Worm (Caenorhabditis elegans): ENCODE results near the gene Y43F8C.23.

DNA sequence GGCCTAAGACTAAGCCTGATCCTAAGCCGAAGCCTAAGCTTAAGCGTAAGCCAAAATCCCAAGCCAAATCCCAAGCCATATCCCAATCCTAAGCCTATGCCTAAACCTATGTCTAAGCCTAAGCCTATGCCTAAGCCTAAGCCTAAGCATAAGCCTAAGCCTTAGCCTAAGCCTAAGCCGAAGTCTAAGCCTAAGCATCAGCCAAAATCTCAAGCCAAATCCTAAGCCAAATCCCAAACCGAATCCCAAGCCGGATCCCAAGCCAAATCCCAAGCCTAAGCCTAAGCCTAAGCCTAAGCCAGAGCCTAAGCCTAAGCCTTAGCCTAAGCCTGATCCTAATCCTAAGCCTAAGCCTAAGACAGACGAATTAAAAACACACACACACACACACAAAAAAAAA, 35.6 kb upstream of the Y43F8C.23 start:
- TF ChIP-seq nhr-11 (tag; optimal IDR thresholded peaks at IDR 0.05), result no peak
- no peak for TF ChIP-seq mbf-1 (tag; optimal IDR thresholded peaks at IDR 0.05)
- TF ChIP-seq snpc-4 (tag; optimal IDR thresholded peaks at IDR 0.05), result no peak
- TF ChIP-seq lin-13 (GFP tag; optimal IDR thresholded peaks at IDR 0.05), result no peak
- TF ChIP-seq mdl-1 (tag; optimal IDR thresholded peaks at IDR 0.05), result no peak
- no peak for TF ChIP-seq nhr-77 (tag; optimal IDR thresholded peaks at IDR 0.05)
- no peak for TF ChIP-seq unc-62 (GFP tag; optimal IDR thresholded peaks at IDR 0.05)
- no peak for TF ChIP-seq zag-1 (tag; optimal IDR thresholded peaks at IDR 0.05)
- no peak for TF ChIP-seq dmd-4 (tag; optimal IDR thresholded peaks at IDR 0.05)
- no peak for TF ChIP-seq lin-11 (tag; optimal IDR thresholded peaks at IDR 0.05)
- no peak for TF ChIP-seq ama-1 (optimal IDR thresholded peaks at IDR 0.05)
- no peak for TF ChIP-seq elt-1 (tag; optimal IDR thresholded peaks at IDR 0.05)
- TF ChIP-seq alr-1 (tag; optimal IDR thresholded peaks at IDR 0.05), result no peak
- no peak for TF ChIP-seq elt-3 (tag; optimal IDR thresholded peaks at IDR 0.05)

All from whole organism, L2 larva.